Worm (Caenorhabditis elegans): ENCODE data around the gene C18B2.3.

DNA sequence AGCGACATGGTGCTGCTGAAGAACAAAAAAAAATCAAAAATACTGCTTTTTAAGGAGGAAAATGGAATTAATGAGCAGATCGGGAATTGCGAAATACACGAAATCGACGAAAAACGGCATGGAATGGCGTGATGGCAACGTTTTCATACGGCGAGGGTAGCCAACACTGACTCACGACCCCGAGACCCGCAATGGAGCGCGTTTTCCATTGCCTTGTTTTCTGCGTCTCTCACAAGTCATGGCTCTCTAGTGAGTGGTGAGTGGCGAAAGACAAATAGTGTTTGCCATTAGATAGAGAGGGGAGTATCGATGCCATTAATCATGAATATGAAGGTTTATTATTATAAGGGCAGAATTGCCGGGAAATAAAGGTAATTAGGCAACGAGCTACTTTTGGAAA lies 4.1 kb downstream of the C18B2.3 start, which contains the start of gene C18B2.4:
- TF ChIP-seq dpl-1 (GFP tag; optimal IDR thresholded peaks at IDR 0.05), result peak; percentile 15 to 49 (median 29)
- peak; percentile 40 for TF ChIP-seq swsn-7 (tag; optimal IDR thresholded peaks at IDR 0.05)
- TF ChIP-seq hlh-4 (tag; optimal IDR thresholded peaks at IDR 0.05), result no peak
- no peak for TF ChIP-seq tlp-1 (tag; optimal IDR thresholded peaks at IDR 0.05)
- no peak for TF ChIP-seq C34B4.2 (tag; optimal IDR thresholded peaks at IDR 0.05)
- TF ChIP-seq lin-39 (tag; optimal IDR thresholded peaks at IDR 0.05), result no peak
- TF ChIP-seq unc-62 (GFP tag; optimal IDR thresholded peaks at IDR 0.05), result no peak
- TF ChIP-seq lin-13 (GFP tag; optimal IDR thresholded peaks at IDR 0.05), result no peak
- TF ChIP-seq pqm-1 (tag; optimal IDR thresholded peaks at IDR 0.05), result no peak
- peak; percentile 77 for TF ChIP-seq jun-1 (tag; optimal IDR thresholded peaks at IDR 0.05)

Data from whole organism, L1 larva.